Worm (Caenorhabditis elegans): ENCODE measurements around the gene cas-1.

Gene cas-1

DNA sequence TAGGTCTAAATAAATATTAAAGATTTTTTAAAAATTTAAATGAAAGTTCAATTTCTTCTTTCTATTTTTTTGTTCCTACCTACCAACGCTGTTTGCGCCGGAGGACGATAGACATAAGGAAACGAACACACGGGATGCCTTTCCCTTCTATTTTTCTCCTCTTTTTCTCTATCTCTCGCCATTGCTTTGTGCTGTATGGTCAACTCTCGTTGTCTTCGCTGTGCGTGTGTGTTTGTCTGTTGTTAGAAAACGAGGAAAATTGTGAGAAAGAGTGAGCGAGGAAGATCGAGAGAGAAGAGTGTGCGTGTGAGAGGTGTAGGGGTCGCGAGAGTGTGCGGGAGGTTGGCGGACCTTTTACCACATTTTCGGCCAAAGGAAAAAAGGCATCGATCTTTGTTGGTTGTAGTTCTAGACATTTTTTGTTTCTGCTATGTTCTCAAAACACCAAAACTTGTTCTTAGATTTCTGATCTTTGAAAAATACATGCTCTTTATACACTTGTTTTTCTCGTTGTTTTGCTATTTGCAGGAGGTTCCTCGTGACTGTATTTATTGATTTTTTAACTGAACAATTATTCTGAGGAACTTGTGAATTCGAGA is 14.3 kb downstream of the cas-1 start (continued):
- no peak for TF ChIP-seq lin-39 (tag; optimal IDR thresholded peaks at IDR 0.05)
- peak; percentile 71 for TF ChIP-seq hlh-30 (tag; optimal IDR thresholded peaks at IDR 0.05; ENCODE audit: insufficient read depth)
- TF ChIP-seq mep-1 (tag; optimal IDR thresholded peaks at IDR 0.05) = peak; percentile 84
- no peak for TF ChIP-seq nhr-25 (tag; optimal IDR thresholded peaks at IDR 0.05; ENCODE audit: borderline replicate concordance, insufficient read depth)
- peak in 1 of 2 experiments; percentile 65 for TF ChIP-seq lsy-2 (tag; optimal IDR thresholded peaks at IDR 0.05)
- peak; percentile 63 for TF ChIP-seq mes-2 (tag; optimal IDR thresholded peaks at IDR 0.05; ENCODE audit: poor library complexity, severe bottlenecking)
- TF ChIP-seq nhr-11 (tag; optimal IDR thresholded peaks at IDR 0.05) = peak; percentile 12
- no peak for TF ChIP-seq ceh-20 (GFP tag; IDR thresholded peaks at IDR 0.05)
- no peak for TF ChIP-seq unc-39 (tag; optimal IDR thresholded peaks at IDR 0.05)
- no peak for TF ChIP-seq pha-4 (GFP tag; IDR thresholded peaks at IDR 0.05)
- TF ChIP-seq pha-4 (tag; optimal IDR thresholded peaks at IDR 0.05) = peak; percentile 39
- TF ChIP-seq mxl-2 (GFP tag; conservative IDR thresholded peaks at IDR 0.05) = no peak
- TF ChIP-seq rbr-2 (tag; optimal IDR thresholded peaks at IDR 0.05) = peak; percentile 68
- TF ChIP-seq nhr-77 (tag; optimal IDR thresholded peaks at IDR 0.05) = no peak
- TF ChIP-seq ZK337.2 (GFP tag; IDR thresholded peaks at IDR 0.05) = no peak
- peak in 1 of 2 experiments; percentile 23 for TF ChIP-seq hif-1 (tag; optimal IDR thresholded peaks at IDR 0.05)
- TF ChIP-seq php-3 (GFP tag; IDR thresholded peaks at IDR 0.05) = no peak
- no peak for TF ChIP-seq nhr-42 (GFP tag; IDR thresholded peaks at IDR 0.05)
- TF ChIP-seq dmd-6 (GFP tag; IDR thresholded peaks at IDR 0.05) = peak; percentile 21; the same call in 1 of the 2 replicates
- no peak for TF ChIP-seq nhr-10 (tag; optimal IDR thresholded peaks at IDR 0.05)
- TF ChIP-seq ceh-44 (GFP tag; IDR thresholded peaks at IDR 0.05) = no peak
- peak; percentile 67 for TF ChIP-seq nhr-6 (tag; optimal IDR thresholded peaks at IDR 0.05)

DNA sequence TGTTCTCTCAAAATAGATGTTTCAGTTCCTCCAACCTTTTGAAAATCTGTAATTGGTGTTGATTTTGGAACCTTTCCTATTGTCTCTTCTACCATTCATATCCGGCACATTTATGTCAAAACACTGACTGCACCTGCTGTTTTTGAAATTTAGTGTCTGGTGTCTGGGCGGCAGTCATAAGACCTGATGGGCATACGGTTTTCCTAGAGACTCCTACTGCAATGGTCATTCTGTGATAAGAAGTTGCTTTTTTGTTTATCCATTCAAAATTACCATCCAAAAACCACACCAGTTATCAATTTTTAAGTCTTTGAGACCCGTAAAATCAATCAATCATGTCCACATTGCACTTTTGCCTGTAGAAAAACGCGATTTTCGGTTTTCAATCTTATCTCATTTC is 14.8 kb downstream of the cas-1 start:
- peak; percentile 78 for TF ChIP-seq hlh-11 (tag; optimal IDR thresholded peaks at IDR 0.05)
- no peak for TF ChIP-seq F44E2.7 (GFP tag; IDR thresholded peaks at IDR 0.05)
- TF ChIP-seq tra-1 (GFP tag; IDR thresholded peaks at IDR 0.05) = peak; percentile 41; the same call in 1 of the 2 replicates
- no peak for TF ChIP-seq ztf-11 (tag; optimal IDR thresholded peaks at IDR 0.05)
- TF ChIP-seq pha-4 (GFP tag; IDR thresholded peaks at IDR 0.05) = peak; percentile 9; the same call in 1 of the 2 replicates
- TF ChIP-seq pha-4 (tag; optimal IDR thresholded peaks at IDR 0.05) = no peak
- peak; percentile 14 for TF ChIP-seq T20F7.1 (GFP tag; optimal IDR thresholded peaks at IDR 0.05)
- peak; percentile 72 for TF ChIP-seq hlh-30 (tag; optimal IDR thresholded peaks at IDR 0.05; ENCODE audit: insufficient read depth)
- no peak for TF ChIP-seq ZK546.5 (tag; optimal IDR thresholded peaks at IDR 0.05)
- TF ChIP-seq unc-62 (GFP tag; optimal IDR thresholded peaks at IDR 0.05 in 1 of 2) = peak in 1 of 2 experiments; percentile 96
- TF ChIP-seq unc-62 (tag; optimal IDR thresholded peaks at IDR 0.05) = no peak
- TF ChIP-seq dve-1 (tag; optimal IDR thresholded peaks at IDR 0.05; ENCODE audit: insufficient read depth) = peak; percentile 28
- peak; percentile 51 for TF ChIP-seq nhr-28 (tag; optimal IDR thresholded peaks at IDR 0.05)
- no peak for TF ChIP-seq mes-2 (tag; optimal IDR thresholded peaks at IDR 0.05; ENCODE audit: poor library complexity, severe bottlenecking)
- no peak for TF ChIP-seq Y75B8A.6 (GFP tag; IDR thresholded peaks at IDR 0.05)
- no peak for TF ChIP-seq daf-16 (GFP tag; optimal IDR thresholded peaks at IDR 0.05)
- TF ChIP-seq daf-16 (tag; optimal IDR thresholded peaks at IDR 0.05) = peak; percentile 70
- peak; percentile 34 for TF ChIP-seq dmd-6 (GFP tag; IDR thresholded peaks at IDR 0.05)
- no peak for TF ChIP-seq ctbp-1 (GFP tag; IDR thresholded peaks at IDR 0.05)
- peak; percentile 15 for TF ChIP-seq nhr-102 (tag; optimal IDR thresholded peaks at IDR 0.05)
- TF ChIP-seq saeg-2 (GFP tag; IDR thresholded peaks at IDR 0.05) = no peak
- TF ChIP-seq mxl-3 (GFP tag; optimal IDR thresholded peaks at IDR 0.05) = no peak
